Fruit fly (Drosophila melanogaster) whole organism, embryonic: ENCODE measurements around the gene Rab40.

Source experiments
- ATbp ChIP-seq: fragments of 200-800 bp; sonication (Bioruptor generic); optimal IDR thresholded peaks from 2 replicates; lab custom pipeline; 2017; ENCODE audit warnings: missing biosample characterization, mild to moderate bottlenecking, missing genetic modification characterization, missing genetic modification reagents
- Abd-B ChIP-seq: fragments of 200-800 bp; sonication (Bioruptor generic); optimal IDR thresholded peaks from 2 replicates; lab custom pipeline; 2018; ENCODE audit warnings: missing biosample characterization, mild to moderate bottlenecking, missing genetic modification characterization, moderate library complexity
- Asciz ChIP-seq: fragments of 200-800 bp; sonication (Bioruptor generic); optimal IDR thresholded peaks from 2 replicates; lab custom pipeline; 2017; ENCODE audit warnings: missing biosample characterization, mild to moderate bottlenecking, missing genetic modification characterization, missing genetic modification reagents
- BtbVII ChIP-seq: fragments of 200-800 bp; sonication (Bioruptor generic); optimal IDR thresholded peaks from 3 replicates; lab custom pipeline; 2017; ENCODE audit warnings: missing biosample characterization, mild to moderate bottlenecking, missing genetic modification characterization
- CG12744 ChIP-seq: fragments of 200-800 bp; sonication (Bioruptor generic); optimal IDR thresholded peaks from 2 replicates; lab custom pipeline; 2016; ENCODE audit warnings: missing biosample characterization, missing genetic modification characterization
- CG13424 ChIP-seq: fragments of 200-800 bp; sonication (Bioruptor generic); optimal IDR thresholded peaks from 2 replicates; lab custom pipeline; 2019; ENCODE audit warnings: missing biosample characterization, mild to moderate bottlenecking, missing genetic modification characterization, moderate library complexity
- CG13624 ChIP-seq: fragments of 200-800 bp; sonication (Bioruptor generic); optimal IDR thresholded peaks from 2 replicates; lab custom pipeline; 2016; ENCODE audit warnings: missing biosample characterization, missing genetic modification characterization
- CG14441 ChIP-seq: fragments of 200-800 bp; sonication (Bioruptor generic); IDR thresholded peaks from 2 replicates; pipeline ENCODE4 v1.3.6; 2022; ENCODE audit warnings: missing biosample characterization, missing genetic modification characterization
- CG15269 ChIP-seq: fragments of 200-800 bp; sonication (Bioruptor generic); optimal IDR thresholded peaks from 2 replicates; lab custom pipeline; 2018; ENCODE audit warnings: missing biosample characterization, mild to moderate bottlenecking, missing genetic modification characterization, moderate library complexity
- CG16863 ChIP-seq: fragments of 200-800 bp; sonication (Bioruptor generic); optimal IDR thresholded peaks from 3 replicates; lab custom pipeline; 2016; ENCODE audit warnings: missing biosample characterization, missing genetic modification characterization
- CG17829 ChIP-seq: fragments of 200-800 bp; optimal IDR thresholded peaks from 2 replicates; lab custom pipeline; 2019; ENCODE audit warnings: missing biosample characterization, mild to moderate bottlenecking, missing genetic modification characterization, moderate library complexity
- CG18011 ChIP-seq: fragments of 200-800 bp; sonication (Bioruptor generic); optimal IDR thresholded peaks from 2 replicates; lab custom pipeline; 2017; ENCODE audit warnings: missing biosample characterization, missing genetic modification characterization, mild to moderate bottlenecking, moderate library complexity, missing genotype
- CG18599 ChIP-seq: fragments of 200-800 bp; sonication (Bioruptor generic); optimal IDR thresholded peaks from 3 replicates; lab custom pipeline; 2017; ENCODE audit warnings: missing biosample characterization, missing genetic modification characterization, mild to moderate bottlenecking, moderate library complexity, missing genetic modification reagents
- CG2678 ChIP-seq: fragments of 200-800 bp; sonication (Bioruptor generic); optimal IDR thresholded peaks from 3 replicates; lab custom pipeline; 2019; ENCODE audit warnings: missing biosample characterization, mild to moderate bottlenecking, missing genetic modification characterization, moderate library complexity
- CG5245 ChIP-seq: fragments of 200-800 bp; sonication (Bioruptor generic); optimal IDR thresholded peaks from 3 replicates; lab custom pipeline; 2016; ENCODE audit warnings: missing biosample characterization, missing genetic modification characterization
- CG6813 ChIP-seq: fragments of 200-800 bp; sonication (Bioruptor generic); optimal IDR thresholded peaks from 2 replicates; lab custom pipeline; 2017; ENCODE audit warnings: missing biosample characterization, missing genetic modification characterization, mild to moderate bottlenecking, moderate library complexity, missing genetic modification reagents
- CG6854 ChIP-seq: fragments of 200-800 bp; sonication (Bioruptor generic); optimal IDR thresholded peaks from 3 replicates; lab custom pipeline; 2017; ENCODE audit warnings: missing biosample characterization, mild to moderate bottlenecking, missing genetic modification characterization
- Chrac-16 ChIP-seq: fragments of 200-800 bp; sonication (Bioruptor generic); optimal IDR thresholded peaks from 3 replicates; lab custom pipeline; 2016; ENCODE audit warnings: missing biosample characterization, missing genetic modification characterization
- CoRest ChIP-seq: fragments of 200-800 bp; sonication (Bioruptor generic); optimal IDR thresholded peaks from 3 replicates; lab custom pipeline; 2018; ENCODE audit warnings: missing biosample characterization, mild to moderate bottlenecking, missing genetic modification characterization, moderate library complexity
- D ChIP-seq, 2 experiments: fragments of 200-800 bp in 1 of 2; fragments of >200 bp in 1 of 2; sonication (Bioruptor generic) in 1 of 2; optimal IDR thresholded peaks; 2 replicates in 1 of 2; 3 replicates in 1 of 2; lab custom pipeline; 2017; ENCODE audit warnings: mild to moderate bottlenecking in 1 of 2, missing biosample characterization in 1 of 2, missing genetic modification characterization in 1 of 2, missing genetic modification reagents in 1 of 2
- D19A ChIP-seq: fragments of 200-800 bp; optimal IDR thresholded peaks from 3 replicates; lab custom pipeline; 2019; ENCODE audit warnings: missing biosample characterization, mild to moderate bottlenecking, missing genetic modification characterization, moderate library complexity
- Ets97D ChIP-seq: fragments of 200-800 bp; sonication (Bioruptor generic); optimal IDR thresholded peaks from 3 replicates; lab custom pipeline; 2016; ENCODE audit warnings: missing biosample characterization, missing genetic modification characterization
- HLH3B ChIP-seq: fragments of 200-800 bp; sonication (Bioruptor generic); IDR thresholded peaks from 2 replicates; pipeline ENCODE4 v1.3.6; 2022; ENCODE audit warnings: missing biosample characterization, missing genetic modification characterization
- Hmr ChIP-seq: fragments of 200-800 bp; sonication (Bioruptor generic); optimal IDR thresholded peaks from 3 replicates; lab custom pipeline; 2017; ENCODE audit warnings: mild to moderate bottlenecking, missing biosample characterization, missing genetic modification reagents, missing genetic modification characterization
- Mad ChIP-seq: fragments of 200-800 bp; sonication (Bioruptor generic); optimal IDR thresholded peaks from 2 replicates; lab custom pipeline; 2016; ENCODE audit warnings: missing biosample characterization, missing genetic modification characterization
- Sox100B ChIP-seq: fragments of 200-800 bp; sonication (Bioruptor generic); optimal IDR thresholded peaks from 3 replicates; lab custom pipeline; 2018; ENCODE audit warnings: missing biosample characterization, mild to moderate bottlenecking, missing genetic modification characterization
- Sox102F ChIP-seq: fragments of 200-800 bp; sonication (Bioruptor generic); optimal IDR thresholded peaks from 2 replicates; lab custom pipeline; 2018; ENCODE audit warnings: missing biosample characterization, mild to moderate bottlenecking, missing genetic modification characterization, moderate library complexity
- Ssrp ChIP-seq: fragments of 200-800 bp; sonication (Bioruptor generic); optimal IDR thresholded peaks from 2 replicates; lab custom pipeline; 2018; ENCODE audit warnings: missing biosample characterization, mild to moderate bottlenecking, missing genetic modification characterization, moderate library complexity
- Trl ChIP-seq, 3 experiments: fragments of >200 bp in 2 of 3; fragments of 200-800 bp in 1 of 3; sonication (Bioruptor generic) in 1 of 3; optimal IDR thresholded peaks; 2 replicates in 1 of 3; 3 replicates in 2 of 3; lab custom pipeline; 2016 to 2017; ENCODE audit warnings: missing biosample characterization in 1 of 3, missing genetic modification characterization in 1 of 3
- Vsx1 ChIP-seq: fragments of 200-800 bp; sonication (Bioruptor generic); optimal IDR thresholded peaks from 2 replicates; lab custom pipeline; 2017; ENCODE audit warnings: missing biosample characterization, mild to moderate bottlenecking, missing genetic modification characterization, missing genetic modification reagents
- chif ChIP-seq, 2 experiments: fragments of 200-800 bp; sonication (Bioruptor generic); optimal IDR thresholded peaks; 3 replicates each; lab custom pipeline; 2016; ENCODE audit warnings: missing biosample characterization in 2 of 2, missing genetic modification characterization in 2 of 2
- dpn ChIP-seq, 2 experiments: fragments of 200-800 bp; sonication (Bioruptor generic); optimal IDR thresholded peaks; 3 replicates each; lab custom pipeline; 2016; ENCODE audit warnings: missing biosample characterization in 2 of 2, missing genetic modification characterization in 2 of 2
- dysf ChIP-seq: fragments of 200-800 bp; sonication (Bioruptor generic); IDR thresholded peaks from 3 replicates; pipeline ENCODE4 v1.3.6; 2022; ENCODE audit warnings: missing biosample characterization, missing genetic modification characterization
- fu2 ChIP-seq: fragments of 200-800 bp; sonication (Bioruptor generic); optimal IDR thresholded peaks from 2 replicates; lab custom pipeline; 2016; ENCODE audit warnings: missing biosample characterization, missing genetic modification characterization
- h ChIP-seq: fragments of >200 bp; optimal IDR thresholded peaks from 2 replicates; lab custom pipeline; 2017
- hkb ChIP-seq, 2 experiments: fragments of 200-800 bp in 1 of 2; fragments of >200 bp in 1 of 2; sonication (Bioruptor generic) in 1 of 2; IDR thresholded peaks in 1 of 2; optimal IDR thresholded peaks in 1 of 2; 2 replicates each; pipeline versions ENCODE4 v1.3.6 to Lab custom; 2017 to 2022; ENCODE audit warnings: missing biosample characterization in 1 of 2, missing genetic modification characterization in 1 of 2
- hth ChIP-seq: fragments of >200 bp; optimal IDR thresholded peaks from 2 replicates; lab custom pipeline; 2017; ENCODE audit warnings: inconsistent platforms
- pita ChIP-seq: fragments of 200-800 bp; sonication (Bioruptor generic); optimal IDR thresholded peaks from 2 replicates; lab custom pipeline; 2017; ENCODE audit warnings: missing biosample characterization, mild to moderate bottlenecking, missing genetic modification characterization
- prd ChIP-seq, 3 experiments: fragments of >200 bp in 2 of 3; fragments of 200-800 bp in 1 of 3; sonication (Bioruptor generic) in 1 of 3; optimal IDR thresholded peaks in 2 of 3; IDR thresholded peaks in 1 of 3; 2 replicates in 2 of 3; 3 replicates in 1 of 3; pipeline versions ENCODE4 v1.3.6 to Lab custom; 2017 to 2022; ENCODE audit warnings: missing biosample characterization in 1 of 3, missing genetic modification characterization in 1 of 3
- row ChIP-seq: fragments of 200-800 bp; sonication (Bioruptor generic); IDR thresholded peaks from 3 replicates; pipeline ENCODE4 v1.3.6; 2022; ENCODE audit warnings: missing biosample characterization, missing genetic modification characterization
- shn ChIP-seq: fragments of 200-800 bp; sonication (Bioruptor generic); optimal IDR thresholded peaks from 3 replicates; lab custom pipeline; 2016; ENCODE audit warnings: missing biosample characterization, missing genetic modification characterization
- ssp ChIP-seq: fragments of 200-800 bp; sonication (Bioruptor generic); IDR thresholded peaks from 2 replicates; pipeline ENCODE4 v1.3.6; 2022; ENCODE audit warnings: missing biosample characterization, missing genetic modification characterization
- sug ChIP-seq: fragments of 200-800 bp; optimal IDR thresholded peaks from 2 replicates; lab custom pipeline; 2019; ENCODE audit warnings: missing biosample characterization, mild to moderate bottlenecking, missing genetic modification characterization, moderate library complexity
- tin ChIP-seq: fragments of 200-800 bp; sonication (Bioruptor generic); optimal IDR thresholded peaks from 3 replicates; lab custom pipeline; 2016; ENCODE audit warnings: missing biosample characterization, missing genetic modification characterization
- tna ChIP-seq: fragments of 200-800 bp; sonication (Bioruptor generic); IDR thresholded peaks from 2 replicates; pipeline ENCODE4 v1.3.6; 2022; ENCODE audit warnings: missing biosample characterization, missing genetic modification characterization; ENCODE audit not compliant: partially characterized antibody
- usp ChIP-seq: fragments of >200 bp; optimal IDR thresholded peaks from 2 replicates; lab custom pipeline; 2017; ENCODE audit warnings: missing biosample characterization, missing genetic modification characterization
- wor ChIP-seq: fragments of 200-800 bp; sonication (Bioruptor generic); IDR thresholded peaks from 2 replicates; pipeline ENCODE4 v1.3.6; 2022; ENCODE audit warnings: missing biosample characterization, missing genetic modification characterization

The Rab40 gene

DNA sequence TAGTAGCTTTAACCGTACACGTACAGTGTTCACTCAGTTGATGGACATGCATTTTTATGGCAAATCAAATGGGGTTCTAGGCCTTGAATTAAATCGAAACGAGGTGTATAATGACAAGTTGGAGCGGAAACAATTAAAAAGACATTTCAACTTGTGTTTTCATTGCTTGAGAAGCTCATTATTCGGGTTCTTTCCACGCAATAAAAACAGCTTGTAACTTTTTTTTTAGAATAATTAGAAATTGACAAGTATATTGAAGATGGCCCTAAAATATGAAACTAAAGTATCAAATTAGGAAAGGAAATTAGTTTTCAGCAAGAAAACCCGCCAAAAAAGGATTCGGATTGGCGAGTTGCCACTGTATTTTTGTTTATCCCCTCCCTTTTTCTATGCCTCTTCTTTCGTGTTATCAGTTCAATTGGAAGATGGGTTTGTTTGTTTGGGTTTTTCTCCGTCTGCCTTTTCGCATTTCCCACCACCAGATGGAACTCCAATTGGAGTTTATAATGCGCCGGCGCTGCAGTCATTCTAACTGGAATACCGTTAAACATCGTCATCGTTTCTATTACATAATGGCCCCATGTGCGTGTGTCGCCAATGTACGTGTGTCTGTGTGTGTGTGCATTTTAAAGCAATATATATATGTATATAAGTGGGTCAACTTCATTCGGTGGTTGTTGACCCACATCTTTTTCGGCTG is 3.8 kb upstream of the Rab40 start (continued):
- TF ChIP-seq prd (optimal IDR thresholded peaks at IDR 0.05; lab: Kevin White, UChicago) (no peak), prd (GFP tag; IDR thresholded peaks at IDR 0.05; lab: Robert Waterston, UW) (peak; percentile 39; the same call in 2 of the 3 replicates), HLH3B (GFP tag; lab: Robert Waterston, UW) (0 out of 2 replicates have a peak, but pooled peaks have one; percentile 25), tna (GFP tag; lab: Robert Waterston, UW) (no peak), Chrac-16 (peak; percentile 29), wor (no peak), chif (GFP tag; optimal IDR thresholded peaks at IDR 0.05; lab: Kevin White, UChicago) (peak; percentile 40 to 49), CG15269 (tag; lab: Kevin White, UChicago) (peak; percentile 73), D19A (peak; percentile 47), tin (peak; percentile 39), hkb (optimal IDR thresholded peaks at IDR 0.05; lab: Kevin White, UChicago) (no peak), hkb (GFP tag; IDR thresholded peaks at IDR 0.05; lab: Robert Waterston, UW) (peak; percentile 33; the same call in 1 of the 2 replicates), CG16863 (peak; percentile 13), hth (lab: Kevin White, UChicago) (no peak), shn (GFP tag; lab: Kevin White, UChicago) (peak; percentile 35), pita (GFP tag; lab: Kevin White, UChicago) (no peak), Asciz (no peak), CG12744 (GFP tag; lab: Kevin White, UChicago) (peak; percentile 19), Sox100B (GFP tag; lab: Kevin White, UChicago) (peak; percentile 68), CG17829 (peak; percentile 15), Vsx1 (GFP tag; lab: Kevin White, UChicago) (no peak), dysf (GFP tag; lab: Robert Waterston, UW) (peak; percentile 43; the same call in 2 of the 3 replicates), CoRest (tag; lab: Kevin White, UChicago) (peak; percentile 53), ATbp (GFP tag; lab: Kevin White, UChicago) (peak; percentile 26), CG6854 (peak; percentile 44), Abd-B (peak; percentile 55), Ssrp (peak; percentile 50), h (lab: Kevin White, UChicago) (no peak), Mad (GFP tag; lab: Kevin White, UChicago) (peak; percentile 18), usp (GFP tag; lab: Kevin White, UChicago) (no peak), D (optimal IDR thresholded peaks at IDR 0.05; lab: Kevin White, UChicago) (no peak), D (GFP tag; optimal IDR thresholded peaks at IDR 0.05; lab: Kevin White, UChicago) (peak; percentile 46), Hmr (GFP tag; lab: Kevin White, UChicago) (peak; percentile 54), row (peak; percentile 61), CG18599 (GFP tag; lab: Kevin White, UChicago) (peak; percentile 65), Sox102F (GFP tag; lab: Kevin White, UChicago) (peak; percentile 58), BtbVII (peak; percentile 44), ssp (GFP tag; lab: Robert Waterston, UW) (no peak), CG14441 (0 out of 2 replicates have a peak, but pooled peaks have one; percentile 43), CG5245 (GFP tag; lab: Kevin White, UChicago) (peak; percentile 41), CG18011 (peak; percentile 4), CG13424 (tag; lab: Kevin White, UChicago) (peak; percentile 59), CG2678 (tag; lab: Kevin White, UChicago) (peak; percentile 72), Trl (optimal IDR thresholded peaks at IDR 0.05; lab: Kevin White, UChicago) (no peak), Trl (GFP tag; optimal IDR thresholded peaks at IDR 0.05; lab: Kevin White, UChicago) (peak; percentile 26), fu2 (peak; percentile 10), Ets97D (GFP tag; lab: Kevin White, UChicago) (no peak), sug (tag; lab: Kevin White, UChicago) (peak; percentile 11), dpn (GFP tag; optimal IDR thresholded peaks at IDR 0.05; lab: Kevin White, UChicago) (peak; percentile 30 to 60), CG6813 (peak; percentile 11), CG13624 (peak; percentile 25)
